Fruit fly (Drosophila melanogaster) whole organism, prepupa: ENCODE data around the gene CG17329.

ENCODE experiments used
- CG10631 ChIP-seq: fragments of 200-800 bp; sonication (Bioruptor generic); optimal IDR thresholded peaks from 2 replicates; lab custom pipeline; 2016; ENCODE audit warnings: missing biosample characterization, missing genetic modification characterization
- CG31627 ChIP-seq: fragments of 200-800 bp; sonication (Bioruptor generic); optimal IDR thresholded peaks from 3 replicates; lab custom pipeline; 2016; ENCODE audit warnings: missing biosample characterization, missing genetic modification characterization
- Met ChIP-seq: fragments of 200-800 bp; sonication (Bioruptor generic); optimal IDR thresholded peaks from 3 replicates; lab custom pipeline; 2016; ENCODE audit warnings: missing biosample characterization, missing genetic modification characterization
- fd85E ChIP-seq: fragments of 200-800 bp; sonication (Bioruptor generic); optimal IDR thresholded peaks from 3 replicates; lab custom pipeline; 2016; ENCODE audit warnings: missing biosample characterization, missing genetic modification characterization

dm6 chr2L:16293703-16294233 lies 2.7 kb downstream of the CG17329 start, which contains the start of gene Cyp303a1:
- no peak for TF ChIP-seq CG31627 (GFP tag; lab: Kevin White, UChicago)
- no peak for TF ChIP-seq fd85E (GFP tag; lab: Kevin White, UChicago)
- no peak for TF ChIP-seq CG10631
- no peak for TF ChIP-seq Met
